Worm (Caenorhabditis elegans) whole organism, young adult: ENCODE measurements around the gene madd-3.

Source experiments
- F49E8.2 ChIP-seq: sonication (generic microtip); optimal IDR thresholded peaks from 3 replicates; lab custom pipeline; 2017; ENCODE audit warnings: missing genetic modification characterization, mild to moderate bottlenecking, missing compliant biosample characterization, antibody characterized with exemption, moderate library complexity; ENCODE audit not compliant: insufficient read depth
- K11D2.4 ChIP-seq: fragments of 200-800 bp; sonication (Bioruptor generic); IDR thresholded peaks from 2 replicates; pipeline ENCODE4 v1.3.6; 2022; ENCODE audit warnings: missing genetic modification reagents, missing genetic modification characterization, missing compliant biosample characterization
- K12H6.12 ChIP-seq: fragments of 200-800 bp; sonication (Bioruptor generic); optimal IDR thresholded peaks from 2 replicates; lab custom pipeline; 2018; ENCODE audit warnings: mild to moderate bottlenecking, missing genetic modification characterization, missing compliant biosample characterization
- Y53F4B.3 ChIP-seq: fragments of 200-800 bp; sonication (Bioruptor generic); IDR thresholded peaks from 2 replicates; pipeline ENCODE4 v1.3.6; 2022; ENCODE audit warnings: missing genetic modification reagents, missing genetic modification characterization, missing compliant biosample characterization
- aptf-3 ChIP-seq: fragments of 200-800 bp; sonication (Bioruptor generic); IDR thresholded peaks from 2 replicates; pipeline ENCODE4 v1.3.6; 2022; ENCODE audit warnings: missing genetic modification characterization, missing compliant biosample characterization
- dpl-1 ChIP-seq: fragments of 150-350 bp; optimal IDR thresholded peaks from 2 replicates; lab custom pipeline; 2014; ENCODE audit warnings: missing biosample characterization, missing genetic modification reagents, missing genetic modification characterization
- fkh-3 ChIP-seq: sonication (generic microtip); optimal IDR thresholded peaks from 2 replicates; lab custom pipeline; 2016; ENCODE audit warnings: mild to moderate bottlenecking, missing genetic modification characterization, missing compliant biosample characterization
- mel-28 ChIP-seq: sonication (generic microtip); optimal IDR thresholded peaks from 2 replicates; lab custom pipeline; 2016; ENCODE audit warnings: borderline replicate concordance, mild to moderate bottlenecking, missing genetic modification characterization, missing compliant biosample characterization
- snpc-4 ChIP-seq, 5 experiments: fragments of 150-350 bp in 1 of 5; sonication (generic microtip) in 4 of 5; optimal IDR thresholded peaks; 2 replicates each; lab custom pipeline; 2014 to 2018; ENCODE audit warnings: missing genetic modification characterization in 5 of 5, missing biosample characterization in 3 of 5, antibody characterized with exemption in 2 of 5, mild to moderate bottlenecking in 2 of 5, missing compliant biosample characterization in 2 of 5, missing genotype in 2 of 5, moderate library complexity in 2 of 5, missing genetic modification reagents in 1 of 5
- unc-130 ChIP-seq: sonication (generic microtip); optimal IDR thresholded peaks from 2 replicates; lab custom pipeline; 2016; ENCODE audit warnings: missing genetic modification reagents, missing genetic modification characterization, missing compliant biosample characterization
- ztf-25 ChIP-seq: fragments of 200-800 bp; sonication (Bioruptor generic); IDR thresholded peaks from 2 replicates; pipeline ENCODE4 v1.3.6; 2022; ENCODE audit warnings: missing genetic modification reagents, missing genetic modification characterization, missing compliant biosample characterization

DNA sequence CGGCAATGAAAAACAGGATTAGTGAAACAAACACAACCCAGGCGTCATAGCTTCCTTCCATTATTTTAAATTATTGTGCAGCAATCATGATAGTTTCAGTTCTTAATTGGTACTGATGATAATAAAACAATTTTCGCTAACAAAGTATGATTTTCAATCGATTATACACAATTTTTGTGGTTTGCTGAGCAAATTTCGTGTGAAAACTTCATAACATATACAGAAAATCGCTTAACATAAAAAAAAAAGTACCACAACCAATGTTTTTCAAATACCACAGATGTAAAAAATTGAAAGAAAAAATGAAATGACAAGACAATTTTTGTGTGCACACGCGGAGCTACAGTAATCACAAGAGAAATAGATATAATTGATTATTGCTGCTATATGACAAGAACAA lies 11.2 kb upstream of the madd-3 start, which contains the start of gene gphr-2:
- TF ChIP-seq ztf-25 (no peak), K12H6.12 (tag; lab: Kevin White, UChicago) (no peak), fkh-3 (no peak), Y53F4B.3 (no peak), mel-28 (tag; lab: Kevin White, UChicago) (no peak), dpl-1 (GFP tag; lab: Kevin White, UChicago) (no peak), F49E8.2 (tag; lab: Kevin White, UChicago) (no peak), snpc-4 (GFP tag; optimal IDR thresholded peaks at IDR 0.05; lab: Kevin White, UChicago) (no peak), snpc-4 (tag; optimal IDR thresholded peaks at IDR 0.05; lab: Kevin White, UChicago) (no peak), K11D2.4 (GFP tag; lab: Robert Waterston, UW) (no peak), aptf-3 (GFP tag; lab: Robert Waterston, UW) (no peak), unc-130 (GFP tag; lab: Kevin White, UChicago) (no peak)
